Worm (Caenorhabditis elegans): Measurements from ENCODE around the gene T24H7.8.

The T24H7.8 gene

ce11 chrII:6286865-6287264 is 45.0 kb downstream of the T24H7.8 start, which contains the start of gene F13H8.6:
Gene F13H8.6, minus strand, starts transcription at chrII:6286965.
- TF ChIP-seq R02D3.7 (tag; optimal IDR thresholded peaks at IDR 0.05) (no peak), mbf-1 (tag; optimal IDR thresholded peaks at IDR 0.05) (no peak), ztf-4 (tag; optimal IDR thresholded peaks at IDR 0.05) (no peak), mdl-1 (tag; optimal IDR thresholded peaks at IDR 0.05) (no peak), sma-9 (GFP tag; optimal IDR thresholded peaks at IDR 0.05) (no peak), sma-9 (tag; optimal IDR thresholded peaks at IDR 0.05) (no peak), C34F6.9 (tag; optimal IDR thresholded peaks at IDR 0.05) (no peak), peb-1 (tag; optimal IDR thresholded peaks at IDR 0.05) (no peak), nhr-77 (tag; optimal IDR thresholded peaks at IDR 0.05) (no peak), Y55F3AM.14 (GFP tag; optimal IDR thresholded peaks at IDR 0.05) (no peak), nhr-21 (tag; optimal IDR thresholded peaks at IDR 0.05) (no peak), nhr-6 (tag; optimal IDR thresholded peaks at IDR 0.05) (no peak), snpc-4 (tag; optimal IDR thresholded peaks at IDR 0.05) (no peak), unc-55 (GFP tag; optimal IDR thresholded peaks at IDR 0.05) (no peak)

DNA sequence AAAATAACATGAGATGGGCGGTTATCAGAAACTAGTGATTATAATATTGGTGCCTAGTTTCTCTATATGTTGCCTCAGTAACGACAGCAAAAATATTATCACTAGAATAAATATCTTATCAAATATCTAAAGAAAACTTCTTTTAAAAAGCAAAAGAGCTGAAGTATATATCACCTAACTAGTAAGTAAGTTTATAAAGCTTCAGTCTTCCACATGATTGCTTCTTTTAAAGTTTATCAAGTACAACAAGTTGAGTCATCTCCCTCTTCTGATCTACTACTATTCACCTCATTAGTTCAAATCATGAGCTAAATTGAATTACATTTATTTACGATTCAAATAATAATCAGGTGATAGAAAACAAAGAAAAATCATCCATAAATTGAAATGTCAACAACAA is 46.2 kb downstream of the T24H7.8 start:
- TF ChIP-seq ztf-4 (tag; optimal IDR thresholded peaks at IDR 0.05) (peak; percentile 58), lsy-2 (tag; optimal IDR thresholded peaks at IDR 0.05) (peak in 1 of 2 experiments; percentile 14), sem-4 (tag; optimal IDR thresholded peaks at IDR 0.05) (no peak)

DNA sequence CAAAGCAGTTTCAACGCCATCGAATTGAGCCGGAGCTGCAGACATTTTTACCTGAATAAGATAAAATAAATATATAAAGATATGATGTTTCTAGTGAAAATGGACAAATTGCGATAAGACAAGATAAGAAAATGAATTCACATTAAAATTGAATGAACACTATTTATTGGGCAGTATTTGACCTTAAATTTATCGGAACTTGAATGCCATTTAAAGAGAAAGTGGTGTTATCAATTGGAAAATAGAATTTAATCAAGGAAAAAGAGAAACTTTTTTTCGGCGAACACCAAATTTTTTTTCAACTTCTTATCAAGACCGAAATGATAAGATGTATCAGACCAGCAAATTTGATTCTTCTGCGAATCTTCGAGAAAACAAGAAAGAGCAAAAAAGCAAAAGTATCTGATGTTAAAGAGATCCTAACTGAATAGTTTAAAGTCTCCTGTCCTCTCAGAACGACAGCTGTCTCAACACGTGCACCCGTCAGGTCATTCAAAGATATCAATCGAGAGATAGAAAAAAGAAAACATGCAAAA is 48.3 kb downstream of the T24H7.8 start, which contains the start of gene upb-1:
Gene upb-1 (minus strand): TSS at position 51 of the 536 bp plus-strand sequence.
- TF ChIP-seq unc-62 (GFP tag; optimal IDR thresholded peaks at IDR 0.05): no peak
- TF ChIP-seq peb-1 (tag; optimal IDR thresholded peaks at IDR 0.05): no peak
- no peak for TF ChIP-seq ztf-4 (tag; optimal IDR thresholded peaks at IDR 0.05)
- peak; percentile 47 for TF ChIP-seq C34F6.9 (tag; optimal IDR thresholded peaks at IDR 0.05)
- no peak for TF ChIP-seq unc-39 (tag; optimal IDR thresholded peaks at IDR 0.05)
- no peak for TF ChIP-seq ztf-11 (tag; optimal IDR thresholded peaks at IDR 0.05)
- no peak for TF ChIP-seq ceh-82 (tag; optimal IDR thresholded peaks at IDR 0.05)
- TF ChIP-seq nhr-12 (tag; optimal IDR thresholded peaks at IDR 0.05): no peak
- TF ChIP-seq ama-1 (optimal IDR thresholded peaks at IDR 0.05): no peak
- no peak for TF ChIP-seq ZK546.5 (tag; optimal IDR thresholded peaks at IDR 0.05)
- no peak for TF ChIP-seq aly-2 (tag; optimal IDR thresholded peaks at IDR 0.05)
- TF ChIP-seq dmd-4 (tag; optimal IDR thresholded peaks at IDR 0.05): no peak
- TF ChIP-seq blmp-1 (tag; optimal IDR thresholded peaks at IDR 0.05; ENCODE audit: insufficient read depth): peak; percentile 23
- TF ChIP-seq sma-9 (GFP tag; optimal IDR thresholded peaks at IDR 0.05): peak; percentile 63
- no peak for TF ChIP-seq sma-9 (tag; optimal IDR thresholded peaks at IDR 0.05)
- no peak for TF ChIP-seq unc-55 (GFP tag; optimal IDR thresholded peaks at IDR 0.05)
- no peak for TF ChIP-seq nhr-237 (tag; optimal IDR thresholded peaks at IDR 0.05)
- TF ChIP-seq nhr-23 (tag; optimal IDR thresholded peaks at IDR 0.05): no peak
- TF ChIP-seq fos-1 (tag; optimal IDR thresholded peaks at IDR 0.05): peak; percentile 41
- TF ChIP-seq skn-1 (tag; optimal IDR thresholded peaks at IDR 0.05): no peak
- TF ChIP-seq gmeb-1 (tag; optimal IDR thresholded peaks at IDR 0.05): no peak
- no peak for TF ChIP-seq nhr-25 (tag; optimal IDR thresholded peaks at IDR 0.05)
- no peak for TF ChIP-seq sma-3 (GFP tag; optimal IDR thresholded peaks at IDR 0.05)
- TF ChIP-seq zag-1 (tag; optimal IDR thresholded peaks at IDR 0.05): no peak
- TF ChIP-seq nhr-77 (tag; optimal IDR thresholded peaks at IDR 0.05): no peak
- peak; percentile 63 for TF ChIP-seq F13H6.1 (tag; optimal IDR thresholded peaks at IDR 0.05)
- TF ChIP-seq mab-5 (tag; optimal IDR thresholded peaks at IDR 0.05): no peak
- no peak for TF ChIP-seq ztf-1 (GFP tag; conservative IDR thresholded peaks at IDR 0.05)
- no peak for TF ChIP-seq nhr-6 (tag; optimal IDR thresholded peaks at IDR 0.05)
- TF ChIP-seq nhr-129 (tag; optimal IDR thresholded peaks at IDR 0.05): peak; percentile 53
- no peak for TF ChIP-seq ceh-16 (tag; optimal IDR thresholded peaks at IDR 0.05)
- TF ChIP-seq alr-1 (tag; optimal IDR thresholded peaks at IDR 0.05): no peak
- TF ChIP-seq mbf-1 (tag; optimal IDR thresholded peaks at IDR 0.05): no peak
- TF ChIP-seq lin-11 (tag; optimal IDR thresholded peaks at IDR 0.05): no peak
- peak in 1 of 2 experiments; percentile 52 for TF ChIP-seq lsy-2 (tag; optimal IDR thresholded peaks at IDR 0.05)
- TF ChIP-seq elt-3 (tag; optimal IDR thresholded peaks at IDR 0.05): no peak
- TF ChIP-seq sem-4 (tag; optimal IDR thresholded peaks at IDR 0.05): no peak
- no peak for TF ChIP-seq nhr-10 (tag; optimal IDR thresholded peaks at IDR 0.05)
- no peak for TF ChIP-seq R02D3.7 (tag; optimal IDR thresholded peaks at IDR 0.05)
- TF ChIP-seq Y55F3AM.14 (GFP tag; optimal IDR thresholded peaks at IDR 0.05): no peak
- no peak for TF ChIP-seq snpc-4 (tag; optimal IDR thresholded peaks at IDR 0.05)
- no peak for TF ChIP-seq crh-2 (tag; optimal IDR thresholded peaks at IDR 0.05)
- TF ChIP-seq lin-39 (tag; optimal IDR thresholded peaks at IDR 0.05): no peak
- TF ChIP-seq egl-27 (tag; optimal IDR thresholded peaks at IDR 0.05): no peak
- no peak for TF ChIP-seq elt-1 (tag; optimal IDR thresholded peaks at IDR 0.05)
- TF ChIP-seq mdl-1 (tag; optimal IDR thresholded peaks at IDR 0.05): no peak
- no peak for TF ChIP-seq nhr-21 (tag; optimal IDR thresholded peaks at IDR 0.05)
- TF ChIP-seq lin-13 (GFP tag; optimal IDR thresholded peaks at IDR 0.05): no peak
- no peak for TF ChIP-seq nhr-11 (tag; optimal IDR thresholded peaks at IDR 0.05)

Measured in whole organism, L2 larva.